Worm (Caenorhabditis elegans) whole organism, dauer: ENCODE data around the gene Y37D8A.29.

ENCODE experiments used
- unc-62 ChIP-seq: sonication (generic microtip); optimal IDR thresholded peaks from 2 replicates; lab custom pipeline; 2017; ENCODE audit warnings: missing biosample characterization, missing genetic modification reagents, missing genetic modification characterization

Gene Y37D8A.29

DNA sequence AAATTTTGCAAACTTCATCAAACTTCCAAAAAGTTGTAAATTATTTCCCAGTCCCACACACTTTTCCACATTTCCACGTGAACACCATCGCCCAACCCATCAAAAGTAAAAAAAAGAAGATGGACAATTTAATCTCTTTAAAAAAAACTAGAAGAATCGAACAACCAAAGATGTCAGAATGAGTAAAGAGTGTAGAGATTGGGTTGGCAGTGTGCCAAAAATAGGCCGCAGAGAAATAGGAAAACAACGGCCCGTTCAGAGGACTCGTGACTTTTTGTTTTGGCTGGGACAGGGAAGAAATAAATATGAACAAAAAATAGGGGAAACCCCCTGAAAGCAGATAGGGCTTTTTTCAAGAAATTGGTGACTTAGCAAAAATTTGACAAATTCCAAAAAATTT lies 48.6 kb downstream of the Y37D8A.29 start:
- TF ChIP-seq unc-62 = no peak
